Worm (Caenorhabditis elegans): Measurements from ENCODE around the gene gcy-36.

ce11 chrX:15528472-15528871 lies 49.7 kb downstream of the gcy-36 start:
- TF ChIP-seq lsy-2 (tag; optimal IDR thresholded peaks at IDR 0.05): no peak
- TF ChIP-seq mdt-29 (GFP tag; IDR thresholded peaks at IDR 0.05): no peak
- TF ChIP-seq ceh-28 (tag; optimal IDR thresholded peaks at IDR 0.05): no peak
